In the genomic region with DNA sequence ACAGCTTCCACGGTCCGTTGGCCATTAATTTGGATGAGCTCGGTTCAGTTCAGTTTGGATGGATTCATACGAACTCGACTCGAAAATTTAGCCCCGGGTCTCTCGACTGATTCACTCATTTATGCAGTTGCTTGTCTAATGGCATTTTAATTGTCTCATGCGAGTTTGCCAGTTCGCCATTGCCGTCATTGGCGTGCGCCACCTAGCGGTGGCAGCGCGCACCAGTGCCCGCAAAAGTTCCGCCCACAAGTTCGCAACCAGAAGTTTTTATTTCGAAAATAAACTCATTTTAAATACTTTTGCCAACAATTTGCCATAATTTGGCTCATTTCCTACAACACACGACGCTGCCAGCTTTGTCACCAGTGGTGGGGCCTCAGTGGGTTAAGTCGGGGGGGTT, we compare ENCODE assay signal across 2 fruit fly cellular contexts.
A peak's percentile ranks its signal among the peaks of the same experiment; 100 is the strongest.
TF ChIP-seq lines count a peak whose summit lies in the region.

No protein-coding gene starts in this region.

- TF ChIP-seq CTCF in S2 (optimal IDR thresholded peaks at IDR 0.05; lab: Kevin White, UChicago) = peak; percentile 51 to 58
- TF ChIP-seq CTCF in whole organism, embryonic (GFP tag; optimal IDR thresholded peaks at IDR 0.05; lab: Kevin White, UChicago) = peak; percentile 77

TF ChIP-seq in whole organism, embryonic, 481 proteins besides CTCF, POLR2A, EP300 and RAD21:
- TF ChIP-seq ato (GFP tag; IDR thresholded peaks at IDR 0.05; lab: Robert Waterston, UW; ENCODE audit: partially characterized antibody) = no peak
- TF ChIP-seq CG11247 (GFP tag; IDR thresholded peaks at IDR 0.05; lab: Robert Waterston, UW) = 0 out of 2 replicates have a peak, but pooled peaks have one; percentile 10
- TF ChIP-seq sima (GFP tag; optimal IDR thresholded peaks at IDR 0.05; lab: Kevin White, UChicago) = no peak
- TF ChIP-seq CG4328 (GFP tag; optimal IDR thresholded peaks at IDR 0.05; lab: Kevin White, UChicago) = no peak
- no peak for TF ChIP-seq CG10321 (GFP tag; IDR thresholded peaks at IDR 0.05; lab: Robert Waterston, UW)
- no peak for TF ChIP-seq NK7.1 (GFP tag; optimal IDR thresholded peaks at IDR 0.05; lab: Kevin White, UChicago)
- no peak for TF ChIP-seq Rfx (GFP tag; IDR thresholded peaks at IDR 0.05; lab: Robert Waterston, UW)
- no peak for TF ChIP-seq CG1647 (GFP tag; optimal IDR thresholded peaks at IDR 0.05; lab: Kevin White, UChicago)
